Fruit fly (Drosophila melanogaster) whole organism, embryonic: Measurements from ENCODE around the gene CG8851.
A peak's percentile ranks its signal among the peaks of the same experiment; 100 is the strongest.

Source experiments
- ATbp ChIP-seq: fragments of 200-800 bp; sonication (Bioruptor generic); optimal IDR thresholded peaks from 2 replicates; lab custom pipeline; 2017; ENCODE audit warnings: missing biosample characterization, mild to moderate bottlenecking, missing genetic modification characterization, missing genetic modification reagents
- Bgb ChIP-seq: fragments of 200-800 bp; sonication (Bioruptor generic); IDR thresholded peaks from 2 replicates; pipeline ENCODE4 v1.3.6; 2022; ENCODE audit warnings: missing biosample characterization, missing genetic modification characterization; ENCODE audit not compliant: partially characterized antibody
- Blimp-1 ChIP-seq: fragments of 200-800 bp; sonication (Bioruptor generic); optimal IDR thresholded peaks from 3 replicates; lab custom pipeline; 2018; ENCODE audit warnings: missing biosample characterization, missing genetic modification characterization, mild to moderate bottlenecking, moderate library complexity, missing genetic modification reagents
- CG10654 ChIP-seq: fragments of 200-800 bp; sonication (Bioruptor generic); optimal IDR thresholded peaks from 2 replicates; lab custom pipeline; 2016; ENCODE audit warnings: missing biosample characterization, missing genetic modification characterization
- CG11093 ChIP-seq: fragments of 200-800 bp; sonication (Bioruptor generic); IDR thresholded peaks from 3 replicates; pipeline ENCODE4 v1.3.6; 2022; ENCODE audit warnings: missing biosample characterization, missing genetic modification characterization
- CG11247 ChIP-seq: fragments of 200-800 bp; sonication (Bioruptor generic); IDR thresholded peaks from 2 replicates; pipeline ENCODE4 v1.3.6; 2022; ENCODE audit warnings: missing biosample characterization, missing genetic modification characterization
- CG17361 ChIP-seq: fragments of 200-800 bp; sonication (Bioruptor generic); IDR thresholded peaks from 3 replicates; pipeline ENCODE4 v1.3.6; 2022; ENCODE audit warnings: missing biosample characterization, missing genetic modification characterization
- CG31441 ChIP-seq: fragments of 200-800 bp; sonication (Bioruptor generic); IDR thresholded peaks from 2 replicates; pipeline ENCODE4 v1.3.6; 2022; ENCODE audit warnings: missing biosample characterization, missing genetic modification characterization
- CG3163 ChIP-seq: fragments of 200-800 bp; sonication (Bioruptor generic); optimal IDR thresholded peaks from 3 replicates; lab custom pipeline; 2016; ENCODE audit warnings: missing biosample characterization, missing genetic modification characterization
- CG3407 ChIP-seq: fragments of 200-800 bp; sonication (Bioruptor generic); optimal IDR thresholded peaks from 2 replicates; lab custom pipeline; 2018; ENCODE audit warnings: missing biosample characterization, mild to moderate bottlenecking, missing genetic modification characterization
- CG3726 ChIP-seq: fragments of 200-800 bp; sonication (Bioruptor generic); IDR thresholded peaks from 3 replicates; pipeline ENCODE4, ENCODE4 v1.3.6; 2022; ENCODE audit warnings: missing biosample characterization, missing genetic modification characterization
- CG4328 ChIP-seq: fragments of 200-800 bp; sonication (Bioruptor generic); optimal IDR thresholded peaks from 3 replicates; lab custom pipeline; 2017; ENCODE audit warnings: missing biosample characterization, missing genetic modification reagents, missing genetic modification characterization
- CG6175 ChIP-seq: fragments of 200-800 bp; sonication (Bioruptor generic); IDR thresholded peaks from 3 replicates; pipeline ENCODE4 v1.3.6; 2022; ENCODE audit warnings: missing biosample characterization, missing genetic modification characterization
- CG7372 ChIP-seq: fragments of 200-800 bp; sonication (Bioruptor generic); IDR thresholded peaks from 2 replicates; pipeline ENCODE4 v1.3.6; 2022; ENCODE audit warnings: missing biosample characterization, missing genetic modification characterization
- CG8388 ChIP-seq: fragments of 200-800 bp; sonication (Bioruptor generic); optimal IDR thresholded peaks from 2 replicates; lab custom pipeline; 2019; ENCODE audit warnings: missing biosample characterization, mild to moderate bottlenecking, missing genetic modification characterization, moderate library complexity
- CG9215 ChIP-seq: fragments of 200-800 bp; sonication (Bioruptor generic); IDR thresholded peaks from 2 replicates; pipeline ENCODE4 v1.3.6; 2022; ENCODE audit warnings: missing biosample characterization, missing genetic modification characterization
- CG9437 ChIP-seq: fragments of 200-800 bp; sonication (Bioruptor generic); optimal IDR thresholded peaks from 2 replicates; lab custom pipeline; 2018; ENCODE audit warnings: missing biosample characterization, mild to moderate bottlenecking, missing genetic modification characterization
- CoRest ChIP-seq: fragments of 200-800 bp; sonication (Bioruptor generic); optimal IDR thresholded peaks from 3 replicates; lab custom pipeline; 2018; ENCODE audit warnings: missing biosample characterization, mild to moderate bottlenecking, missing genetic modification characterization, moderate library complexity
- Drgx ChIP-seq: fragments of 200-800 bp; sonication (Bioruptor generic); IDR thresholded peaks from 2 replicates; pipeline ENCODE4 v1.3.6; 2022; ENCODE audit warnings: missing biosample characterization, missing genetic modification characterization
- HLH3B ChIP-seq: fragments of 200-800 bp; sonication (Bioruptor generic); IDR thresholded peaks from 2 replicates; pipeline ENCODE4 v1.3.6; 2022; ENCODE audit warnings: missing biosample characterization, missing genetic modification characterization
- Jarid2 ChIP-seq: fragments of 200-800 bp; sonication (Bioruptor generic); optimal IDR thresholded peaks from 3 replicates; lab custom pipeline; 2017; ENCODE audit warnings: mild to moderate bottlenecking, missing biosample characterization, missing genetic modification reagents, missing genetic modification characterization
- Mes4 ChIP-seq: fragments of 200-800 bp; sonication (Bioruptor generic); optimal IDR thresholded peaks from 2 replicates; lab custom pipeline; 2016; ENCODE audit warnings: missing biosample characterization, missing genetic modification characterization
- Nf-YA ChIP-seq: fragments of 200-800 bp; sonication (Bioruptor generic); IDR thresholded peaks from 2 replicates; pipeline ENCODE4 v1.3.6; 2022; ENCODE audit warnings: missing biosample characterization, missing genetic modification characterization
- Nf-YB ChIP-seq: fragments of 200-800 bp; sonication (Bioruptor generic); optimal IDR thresholded peaks from 3 replicates; lab custom pipeline; 2019; ENCODE audit warnings: missing biosample characterization, mild to moderate bottlenecking, missing genetic modification characterization, moderate library complexity
- Opbp ChIP-seq: fragments of 200-800 bp; sonication (Bioruptor generic); IDR thresholded peaks from 3 replicates; pipeline ENCODE4 v1.3.6; 2022; ENCODE audit warnings: missing biosample characterization, missing genetic modification characterization; ENCODE audit not compliant: partially characterized antibody
- Sox102F ChIP-seq: fragments of 200-800 bp; sonication (Bioruptor generic); optimal IDR thresholded peaks from 2 replicates; lab custom pipeline; 2018; ENCODE audit warnings: missing biosample characterization, mild to moderate bottlenecking, missing genetic modification characterization, moderate library complexity
- Tbp ChIP-seq: fragments of >200 bp; optimal IDR thresholded peaks from 2 replicates; lab custom pipeline; 2018; ENCODE audit warnings: missing biosample characterization, missing genetic modification characterization
- Xbp1 ChIP-seq: fragments of 200-800 bp; sonication (Bioruptor generic); optimal IDR thresholded peaks from 3 replicates; lab custom pipeline; 2016; ENCODE audit warnings: missing biosample characterization, mild to moderate bottlenecking, missing genetic modification characterization
- Xrp1 ChIP-seq: fragments of 200-800 bp; sonication (Bioruptor generic); IDR thresholded peaks from 2 replicates; pipeline ENCODE4 v1.3.6; 2022; ENCODE audit warnings: missing biosample characterization, missing genetic modification characterization
- aop ChIP-seq: fragments of 200-800 bp; sonication (Bioruptor generic); IDR thresholded peaks from 2 replicates; pipeline ENCODE4 v1.3.6; 2022; ENCODE audit warnings: missing biosample characterization, missing genetic modification characterization
- ara ChIP-seq: fragments of 200-800 bp; sonication (Bioruptor generic); IDR thresholded peaks from 2 replicates; pipeline ENCODE4 v1.3.6; 2022; ENCODE audit warnings: missing biosample characterization, missing genetic modification characterization
- bigmax ChIP-seq: fragments of 200-800 bp; sonication (Bioruptor generic); optimal IDR thresholded peaks from 2 replicates; lab custom pipeline; 2018; ENCODE audit warnings: missing biosample characterization, mild to moderate bottlenecking, missing genetic modification characterization
- bsh ChIP-seq, 2 experiments: fragments of 200-800 bp; sonication (Bioruptor generic); optimal IDR thresholded peaks; 2 replicates each; lab custom pipeline; 2017 to 2018; ENCODE audit warnings: mild to moderate bottlenecking in 2 of 2, missing biosample characterization in 2 of 2, missing genetic modification characterization in 2 of 2, moderate library complexity in 1 of 2
- cg ChIP-seq: fragments of 200-800 bp; sonication (Bioruptor generic); optimal IDR thresholded peaks from 3 replicates; lab custom pipeline; 2019; ENCODE audit warnings: missing biosample characterization, mild to moderate bottlenecking, missing genetic modification characterization, moderate library complexity
- dpn ChIP-seq, 2 experiments: fragments of 200-800 bp; sonication (Bioruptor generic); optimal IDR thresholded peaks; 3 replicates each; lab custom pipeline; 2016; ENCODE audit warnings: missing biosample characterization in 2 of 2, missing genetic modification characterization in 2 of 2
- dysf ChIP-seq: fragments of 200-800 bp; sonication (Bioruptor generic); IDR thresholded peaks from 3 replicates; pipeline ENCODE4 v1.3.6; 2022; ENCODE audit warnings: missing biosample characterization, missing genetic modification characterization
- grau ChIP-seq: fragments of 200-800 bp; optimal IDR thresholded peaks from 3 replicates; lab custom pipeline; 2019; ENCODE audit warnings: missing biosample characterization, mild to moderate bottlenecking, missing genetic modification characterization, moderate library complexity
- kah ChIP-seq: fragments of 200-800 bp; sonication (Bioruptor generic); optimal IDR thresholded peaks from 2 replicates; lab custom pipeline; 2018; ENCODE audit warnings: missing biosample characterization, mild to moderate bottlenecking, missing genetic modification characterization
- lola ChIP-seq, 3 experiments: fragments of >200 bp in 2 of 3; fragments of 200-800 bp in 1 of 3; sonication (Bioruptor generic) in 1 of 3; optimal IDR thresholded peaks; 2 replicates each; lab custom pipeline; 2017 to 2019; ENCODE audit warnings: missing biosample characterization in 3 of 3, missing genetic modification characterization in 3 of 3, mild to moderate bottlenecking in 1 of 3, moderate library complexity in 1 of 3
- nmo ChIP-seq: fragments of 200-800 bp; sonication (Bioruptor generic); optimal IDR thresholded peaks from 2 replicates; lab custom pipeline; 2018; ENCODE audit warnings: missing biosample characterization, mild to moderate bottlenecking, missing genetic modification characterization, moderate library complexity
- pb ChIP-seq: fragments of 200-800 bp; sonication (Bioruptor generic); optimal IDR thresholded peaks from 3 replicates; lab custom pipeline; 2016; ENCODE audit warnings: missing biosample characterization, missing genetic modification characterization
- seq ChIP-seq: fragments of 200-800 bp; sonication (Bioruptor generic); IDR thresholded peaks from 2 replicates; pipeline ENCODE4 v1.3.6; 2022; ENCODE audit warnings: missing biosample characterization, missing genetic modification characterization
- slp2 ChIP-seq: fragments of 200-800 bp; sonication (Bioruptor generic); optimal IDR thresholded peaks from 2 replicates; lab custom pipeline; 2016; ENCODE audit warnings: missing biosample characterization, missing genetic modification characterization
- sr ChIP-seq: fragments of 200-800 bp; sonication (Bioruptor generic); IDR thresholded peaks from 3 replicates; pipeline ENCODE4 v1.3.6; 2022; ENCODE audit warnings: missing biosample characterization, missing genetic modification characterization
- z ChIP-seq: fragments of 200-800 bp; sonication (Bioruptor generic); IDR thresholded peaks from 3 replicates; pipeline ENCODE4 v1.3.6; 2022; ENCODE audit warnings: missing biosample characterization, missing genetic modification characterization
- zen2 ChIP-seq: fragments of 200-800 bp; sonication (Bioruptor generic); IDR thresholded peaks from 3 replicates; pipeline ENCODE4 v1.3.6; 2022; ENCODE audit warnings: missing biosample characterization, missing genetic modification characterization; ENCODE audit not compliant: partially characterized antibody
- zfh1 ChIP-seq: fragments of 200-800 bp; sonication (Bioruptor generic); IDR thresholded peaks from 3 replicates; pipeline ENCODE4 v1.3.6; 2022; ENCODE audit warnings: missing biosample characterization, missing genetic modification characterization

CG8851 gene

DNA sequence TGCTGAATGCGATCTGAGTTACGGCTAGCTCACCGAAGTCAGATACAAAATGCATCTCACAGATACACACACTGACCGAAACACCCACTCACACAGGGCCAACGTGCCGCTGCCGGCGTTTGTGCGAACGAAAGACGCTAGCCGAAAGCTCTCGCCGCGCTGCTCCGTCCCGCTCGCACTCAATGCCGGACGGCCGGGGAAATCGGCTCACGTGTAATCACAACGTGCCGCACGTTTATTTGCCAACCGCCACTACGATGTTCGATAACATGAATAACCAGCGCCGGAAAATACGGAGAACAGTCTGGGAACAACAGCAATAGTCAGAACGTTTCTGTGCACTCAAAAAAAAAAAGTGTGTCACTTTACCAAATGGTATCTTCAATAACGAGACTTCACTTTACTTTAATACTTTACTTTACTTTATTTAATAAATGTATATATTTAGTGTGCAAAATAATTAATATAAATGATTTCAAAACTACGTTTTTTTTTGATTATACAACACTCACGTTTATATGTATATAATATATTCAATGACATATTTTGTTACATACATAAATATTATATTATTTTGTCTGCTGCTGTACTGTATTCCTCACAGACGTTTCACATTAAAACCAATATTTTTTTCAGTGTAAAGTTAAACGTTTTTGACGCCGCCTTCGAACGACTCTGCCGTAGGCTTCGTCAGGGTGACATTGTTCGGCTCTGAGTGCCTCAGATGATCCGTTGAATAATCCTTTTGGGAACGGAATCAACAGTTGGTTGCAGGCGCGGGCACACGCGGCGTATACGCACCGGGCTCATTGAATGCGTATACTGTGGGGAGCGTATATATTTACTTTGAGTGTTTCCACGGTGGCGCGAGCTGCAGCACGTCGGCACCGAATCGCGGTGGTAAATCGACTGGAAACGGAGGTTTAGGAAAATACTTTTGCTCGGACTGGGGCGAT is 12.0 kb upstream of the CG8851 start, which contains the start of gene tim:
Gene tim, minus strand, starts transcription at position 911 of the 956 bp plus-strand sequence.
- TF ChIP-seq Xrp1 (GFP tag; lab: Robert Waterston, UW) (0 out of 2 replicates have a peak, but pooled peaks have one; percentile 16), CG11247 (GFP tag; lab: Robert Waterston, UW) (no peak), CoRest (tag; lab: Kevin White, UChicago) (peak; percentile 46), CG3163 (GFP tag; lab: Kevin White, UChicago) (no peak), nmo (GFP tag; lab: Kevin White, UChicago) (peak; percentile 59), Sox102F (GFP tag; lab: Kevin White, UChicago) (peak; percentile 77), CG11093 (GFP tag; lab: Robert Waterston, UW) (no peak), sr (GFP tag; lab: Robert Waterston, UW) (peak; percentile 91), bigmax (GFP tag; lab: Kevin White, UChicago) (no peak), slp2 (GFP tag; lab: Kevin White, UChicago) (no peak), zfh1 (GFP tag; lab: Robert Waterston, UW) (0 out of 3 replicates have a peak, but pooled peaks have one; percentile 20), HLH3B (GFP tag; lab: Robert Waterston, UW) (0 out of 2 replicates have a peak, but pooled peaks have one; percentile 42), CG31441 (peak; percentile 56; the same call in 1 of the 2 replicates), Tbp (GFP tag; lab: Kevin White, UChicago) (no peak), CG17361 (peak; percentile 51; the same call in 2 of the 3 replicates), ATbp (GFP tag; lab: Kevin White, UChicago) (peak; percentile 46), Jarid2 (GFP tag; lab: Kevin White, UChicago) (no peak), seq (GFP tag; lab: Robert Waterston, UW) (peak; percentile 37; the same call in 1 of the 2 replicates), grau (tag; lab: Kevin White, UChicago) (peak; percentile 56), Nf-YB (GFP tag; lab: Kevin White, UChicago) (peak; percentile 28), zen2 (GFP tag; lab: Robert Waterston, UW) (0 out of 3 replicates have a peak, but pooled peaks have one; percentile 8), cg (GFP tag; lab: Kevin White, UChicago) (peak; percentile 77), aop (GFP tag; lab: Robert Waterston, UW) (no peak), bsh (GFP tag; optimal IDR thresholded peaks at IDR 0.05; lab: Kevin White, UChicago) (peak in 1 of 2 experiments; percentile 50), Blimp-1 (GFP tag; lab: Kevin White, UChicago) (peak; percentile 50), CG8388 (peak; percentile 27), CG3726 (no peak), ara (GFP tag; lab: Robert Waterston, UW) (0 out of 2 replicates have a peak, but pooled peaks have one; percentile 25), Xbp1 (GFP tag; lab: Kevin White, UChicago) (peak; percentile 22), z (GFP tag; lab: Robert Waterston, UW) (peak; percentile 18; the same call in 1 of the 3 replicates), CG9437 (GFP tag; lab: Kevin White, UChicago) (peak; percentile 73), CG7372 (GFP tag; lab: Robert Waterston, UW) (peak; percentile 54), lola (GFP tag; optimal IDR thresholded peaks at IDR 0.05; lab: Kevin White, UChicago) (peak in 1 of 3 experiments; percentile 35), CG4328 (no peak), CG3407 (GFP tag; lab: Kevin White, UChicago) (peak; percentile 4), CG10654 (peak; percentile 16), Opbp (GFP tag; lab: Robert Waterston, UW) (0 out of 3 replicates have a peak, but pooled peaks have one; percentile 14), pb (no peak), CG9215 (no peak), Drgx (GFP tag; lab: Robert Waterston, UW) (peak; percentile 13; the same call in 1 of the 2 replicates), kah (peak; percentile 75), dysf (GFP tag; lab: Robert Waterston, UW) (0 out of 3 replicates have a peak, but pooled peaks have one; percentile 36), Bgb (GFP tag; lab: Robert Waterston, UW) (peak; percentile 28; the same call in 1 of the 2 replicates), Mes4 (GFP tag; lab: Kevin White, UChicago) (no peak), Nf-YA (GFP tag; lab: Robert Waterston, UW) (0 out of 2 replicates have a peak, but pooled peaks have one; percentile 15), dpn (GFP tag; optimal IDR thresholded peaks at IDR 0.05; lab: Kevin White, UChicago) (peak in 1 of 2 experiments; percentile 31), CG6175 (GFP tag; lab: Robert Waterston, UW) (no peak)
